Fruit fly (Drosophila melanogaster): ENCODE measurements around the gene Tm2.
A peak's percentile ranks its signal among the peaks of the same experiment; 100 is the strongest.

Tm2 gene

dm6 chr3R:15328083-15328779, 18.2 kb downstream of the Tm2 start, which contains the start of the genes CG6236 and ea (continued):
- no peak for TF ChIP-seq Dfd (GFP tag; optimal IDR thresholded peaks at IDR 0.05)
- TF ChIP-seq CG17385 (GFP tag; optimal IDR thresholded peaks at IDR 0.05): no peak
- TF ChIP-seq caup (GFP tag; optimal IDR thresholded peaks at IDR 0.05; ENCODE audit: severe bottlenecking): no peak
- TF ChIP-seq ftz-f1 (GFP tag; optimal IDR thresholded peaks at IDR 0.05): no peak
- no peak for TF ChIP-seq ac (GFP tag; optimal IDR thresholded peaks at IDR 0.05)
- no peak for TF ChIP-seq Eip74EF (GFP tag; optimal IDR thresholded peaks at IDR 0.05)
- no peak for TF ChIP-seq CG12942 (GFP tag; optimal IDR thresholded peaks at IDR 0.05)
- peak; percentile 61 for TF ChIP-seq Myb (GFP tag; optimal IDR thresholded peaks at IDR 0.05)
- no peak for TF ChIP-seq cg (GFP tag; optimal IDR thresholded peaks at IDR 0.05)
- no peak for TF ChIP-seq ase (GFP tag; IDR thresholded peaks at IDR 0.05)
- TF ChIP-seq Doc2 (GFP tag; IDR thresholded peaks at IDR 0.05): no peak
- TF ChIP-seq CG11696 (GFP tag; IDR thresholded peaks at IDR 0.05): no peak
- TF ChIP-seq Sox102F (GFP tag; optimal IDR thresholded peaks at IDR 0.05): no peak
- peak; percentile 78 for TF ChIP-seq gfzf (GFP tag; optimal IDR thresholded peaks at IDR 0.05)
- TF ChIP-seq jumu (GFP tag; optimal IDR thresholded peaks at IDR 0.05): no peak
- TF ChIP-seq TFAM (GFP tag; optimal IDR thresholded peaks at IDR 0.05): no peak
- TF ChIP-seq zen (tag; optimal IDR thresholded peaks at IDR 0.05): no peak
- peak; percentile 30 for TF ChIP-seq Sin3A (optimal IDR thresholded peaks at IDR 0.05)
- TF ChIP-seq CHES-1-like (GFP tag; optimal IDR thresholded peaks at IDR 0.05): no peak
- no peak for TF ChIP-seq CG10565 (GFP tag; optimal IDR thresholded peaks at IDR 0.05)
- peak; percentile 4 for TF ChIP-seq CG1603 (tag; optimal IDR thresholded peaks at IDR 0.05)
- TF ChIP-seq CG1832 (GFP tag; optimal IDR thresholded peaks at IDR 0.05): no peak
- TF ChIP-seq unpg (GFP tag; optimal IDR thresholded peaks at IDR 0.05): no peak
- no peak for TF ChIP-seq CG12219 (GFP tag; optimal IDR thresholded peaks at IDR 0.05)
- no peak for TF ChIP-seq Asciz (GFP tag; optimal IDR thresholded peaks at IDR 0.05)
- no peak for TF ChIP-seq row (GFP tag; IDR thresholded peaks at IDR 0.05)
- TF ChIP-seq crp (GFP tag; optimal IDR thresholded peaks at IDR 0.05): no peak
- TF ChIP-seq CG8089 (GFP tag; optimal IDR thresholded peaks at IDR 0.05): no peak
- TF ChIP-seq NK7.1 (GFP tag; optimal IDR thresholded peaks at IDR 0.05): no peak
- no peak for TF ChIP-seq CG16815 (GFP tag; optimal IDR thresholded peaks at IDR 0.05)
- TF ChIP-seq CG17361 (GFP tag; IDR thresholded peaks at IDR 0.05): no peak
- TF ChIP-seq stc (GFP tag; IDR thresholded peaks at IDR 0.05): no peak
- TF ChIP-seq CG15514 (GFP tag; optimal IDR thresholded peaks at IDR 0.05): peak; percentile 62
- TF ChIP-seq MBD-R2 (GFP tag; IDR thresholded peaks at IDR 0.05): 0 out of 2 replicates have a peak, but pooled peaks have one; percentile 59
- peak; percentile 77 for TF ChIP-seq Deaf1 (tag; optimal IDR thresholded peaks at IDR 0.05)
- TF ChIP-seq chinmo (GFP tag; IDR thresholded peaks at IDR 0.05; ENCODE audit: partially characterized antibody): no peak
- no peak for TF ChIP-seq hkb (optimal IDR thresholded peaks at IDR 0.05)
- no peak for TF ChIP-seq hkb (GFP tag; IDR thresholded peaks at IDR 0.05)
- TF ChIP-seq toy (GFP tag; IDR thresholded peaks at IDR 0.05): no peak
- TF ChIP-seq Sry-δ (GFP tag; optimal IDR thresholded peaks at IDR 0.05): peak; percentile 30
- TF ChIP-seq psq (GFP tag; optimal IDR thresholded peaks at IDR 0.05): no peak
- TF ChIP-seq CG5180 (GFP tag; optimal IDR thresholded peaks at IDR 0.05): no peak
- no peak for TF ChIP-seq CG4820 (GFP tag; optimal IDR thresholded peaks at IDR 0.05)
- TF ChIP-seq CG2712 (tag; optimal IDR thresholded peaks at IDR 0.05): no peak
- no peak for TF ChIP-seq BtbVII (GFP tag; optimal IDR thresholded peaks at IDR 0.05)
- no peak for TF ChIP-seq CG15479 (GFP tag; optimal IDR thresholded peaks at IDR 0.05)
- no peak for TF ChIP-seq hbn (GFP tag; IDR thresholded peaks at IDR 0.05; ENCODE audit: partially characterized antibody)
- TF ChIP-seq E2f2 (GFP tag; IDR thresholded peaks at IDR 0.05): peak; percentile 40
- no peak for TF ChIP-seq CG16813 (GFP tag; IDR thresholded peaks at IDR 0.05; ENCODE audit: partially characterized antibody)
- no peak for TF ChIP-seq CG8359 (GFP tag; optimal IDR thresholded peaks at IDR 0.05; ENCODE audit: borderline replicate concordance)
